Worm (Caenorhabditis elegans): ENCODE measurements around the gene F15E6.3.

- TF ChIP-seq T22C8.4 (GFP tag; IDR thresholded peaks at IDR 0.05), result no peak
- no peak for TF ChIP-seq tab-1 (GFP tag; IDR thresholded peaks at IDR 0.05)
- TF ChIP-seq klf-2 (GFP tag; conservative IDR thresholded peaks at IDR 0.05), result no peak
- TF ChIP-seq cog-1 (tag; optimal IDR thresholded peaks at IDR 0.05), result no peak
- TF ChIP-seq ztf-23 (GFP tag; IDR thresholded peaks at IDR 0.05), result no peak
- no peak for TF ChIP-seq ref-1 (GFP tag; conservative IDR thresholded peaks at IDR 0.05)
- no peak for TF ChIP-seq med-1 (GFP tag; optimal IDR thresholded peaks at IDR 0.05; ENCODE audit: insufficient read depth)
- TF ChIP-seq flt-1 (GFP tag; IDR thresholded peaks at IDR 0.05), result no peak
Observed at ce11 chrIV:4290472-4290871, 4.2 kb upstream of the F15E6.3 start, which contains the start of gene dct-7.
